Worm (Caenorhabditis elegans): ENCODE measurements around the gene parg-1.
"Not testable (repeated sequence)": the region's sequence is repeated elsewhere in the genome, so short reads cannot be mapped to it uniquely, and the experiment has no call there.

Gene parg-1

DNA sequence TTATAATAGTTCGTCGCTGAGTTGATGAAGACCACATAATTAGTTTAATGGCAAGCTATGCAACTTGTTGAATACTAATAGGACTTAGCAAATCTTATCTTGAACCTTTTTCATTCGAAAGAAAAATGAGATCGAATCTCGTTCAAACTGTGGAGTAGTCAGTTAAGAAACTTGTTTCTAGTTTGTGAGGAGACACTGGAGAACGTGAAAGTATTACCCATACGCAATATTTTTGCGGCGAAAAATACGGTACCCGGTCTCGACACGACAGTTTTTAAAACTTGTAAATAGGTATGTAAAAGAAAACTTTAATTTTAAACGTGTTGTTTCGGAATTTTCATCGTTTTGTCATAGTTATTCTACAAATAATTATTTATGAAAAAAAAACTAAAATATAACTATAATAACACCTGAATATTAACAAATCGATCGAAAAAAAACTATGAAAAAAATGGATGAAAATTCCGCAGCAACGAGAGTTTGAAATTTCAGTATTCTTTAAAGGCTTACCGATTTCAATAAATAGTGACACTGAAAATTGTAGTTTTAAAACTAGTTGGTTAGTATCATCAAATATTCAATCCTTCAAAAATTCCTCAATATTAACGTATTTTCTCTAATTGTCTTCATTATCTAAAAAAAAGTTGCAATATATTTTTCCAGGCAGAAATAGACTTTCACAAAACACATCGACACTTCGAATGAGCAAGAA is at the start of gene parg-1, which contains the start of gene F20C5.7:
parg-1 (plus strand) TSS at position 662 of the 712 bp plus-strand sequence.
F20C5.7 (minus strand) TSS at position 101 of the 712 bp plus-strand sequence.
- no peak for TF ChIP-seq nhr-237 (tag; optimal IDR thresholded peaks at IDR 0.05)
- no peak for TF ChIP-seq aly-2 (tag; optimal IDR thresholded peaks at IDR 0.05)
- no peak for TF ChIP-seq C34F6.9 (tag; optimal IDR thresholded peaks at IDR 0.05)
- no peak for TF ChIP-seq ZK546.5 (tag; optimal IDR thresholded peaks at IDR 0.05)
- no peak for TF ChIP-seq snpc-4 (tag; optimal IDR thresholded peaks at IDR 0.05)
- no peak for TF ChIP-seq Y55F3AM.14 (GFP tag; optimal IDR thresholded peaks at IDR 0.05)
- TF ChIP-seq alr-1 (tag; optimal IDR thresholded peaks at IDR 0.05), result no peak
- no peak for TF ChIP-seq unc-39 (tag; optimal IDR thresholded peaks at IDR 0.05)
- no peak for TF ChIP-seq F13H6.1 (tag; optimal IDR thresholded peaks at IDR 0.05)
- TF ChIP-seq peb-1 (tag; optimal IDR thresholded peaks at IDR 0.05), result no peak
- no peak for TF ChIP-seq nhr-77 (tag; optimal IDR thresholded peaks at IDR 0.05)
- no peak for TF ChIP-seq unc-62 (GFP tag; optimal IDR thresholded peaks at IDR 0.05)
- TF ChIP-seq ceh-16 (tag; optimal IDR thresholded peaks at IDR 0.05), result no peak
- no peak for TF ChIP-seq nhr-11 (tag; optimal IDR thresholded peaks at IDR 0.05)
- TF ChIP-seq ztf-11 (tag; optimal IDR thresholded peaks at IDR 0.05), result no peak
- TF ChIP-seq unc-55 (GFP tag; optimal IDR thresholded peaks at IDR 0.05), result no peak
- TF ChIP-seq lin-11 (tag; optimal IDR thresholded peaks at IDR 0.05), result no peak

DNA sequence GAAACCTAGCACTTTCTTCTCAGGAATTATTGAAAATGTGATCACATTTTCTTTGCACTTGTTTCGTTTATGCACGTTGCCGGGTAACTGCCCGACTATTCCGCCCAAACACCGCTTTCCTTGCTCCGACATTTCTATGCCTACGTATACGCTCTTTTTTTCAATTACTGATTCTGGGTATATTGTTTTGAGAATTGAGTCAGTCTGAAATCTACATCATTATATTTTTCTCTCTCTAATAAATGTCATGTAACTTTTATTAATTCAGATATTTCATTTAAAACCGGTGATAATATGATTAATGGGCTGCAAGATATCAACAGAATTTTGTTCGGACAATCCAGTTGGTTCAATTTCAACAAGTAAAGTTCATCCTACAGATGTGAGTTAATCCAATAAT is 48.6 kb upstream of the parg-1 start, which contains the start of gene ttll-11:
ttll-11 (plus strand) TSS at position 301 of the 400 bp plus-strand sequence.
- TF ChIP-seq nhr-12 (tag; optimal IDR thresholded peaks at IDR 0.05) (no peak), lin-11 (tag; optimal IDR thresholded peaks at IDR 0.05) (peak; percentile 1)

DNA sequence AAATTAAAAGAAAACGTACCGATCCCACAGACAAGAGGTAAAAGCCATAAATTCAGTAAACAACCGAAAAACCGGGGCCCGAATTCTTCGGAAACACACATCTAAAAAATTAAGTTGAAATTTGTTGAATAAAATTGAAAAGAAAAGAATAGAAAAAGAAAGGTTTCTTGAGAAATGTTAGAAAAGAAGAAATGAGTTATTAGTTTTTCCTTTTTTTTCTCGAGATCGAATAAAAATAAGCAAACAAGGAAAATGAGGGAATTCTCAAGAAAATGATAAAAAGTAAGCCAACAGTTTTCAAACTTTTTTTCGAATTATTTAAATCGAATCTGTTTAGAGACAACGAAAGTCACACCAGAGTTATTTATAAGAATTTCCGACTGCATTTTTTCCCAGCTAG is 40.5 kb upstream of the parg-1 start, which contains the start of gene H23L24.4:
H23L24.4 (minus strand) TSS at position 101 of the 400 bp plus-strand sequence.
- TF ChIP-seq nhr-6 (tag; optimal IDR thresholded peaks at IDR 0.05) (no peak), mbf-1 (tag; optimal IDR thresholded peaks at IDR 0.05) (no peak), lin-13 (GFP tag; optimal IDR thresholded peaks at IDR 0.05) (no peak), F13H6.1 (tag; optimal IDR thresholded peaks at IDR 0.05) (no peak)

DNA sequence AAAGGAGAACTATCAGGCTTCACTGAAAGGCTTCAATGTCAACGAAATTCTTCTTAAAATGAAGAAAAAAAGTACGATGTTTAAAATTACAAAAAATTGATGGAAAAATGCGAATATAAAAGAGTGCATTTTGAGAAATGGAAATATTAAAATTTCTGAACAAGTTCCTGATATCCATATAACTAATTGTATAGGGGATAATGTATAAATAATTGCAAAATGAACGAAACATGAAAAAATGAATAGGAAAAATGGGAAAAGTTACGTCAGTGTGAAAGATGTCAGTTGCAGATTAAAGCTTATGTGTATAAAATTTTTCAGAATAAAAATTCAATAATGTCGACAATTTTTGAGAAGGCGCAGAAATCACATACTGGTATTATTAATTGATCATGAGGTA is 38.0 kb upstream of the parg-1 start:
- no peak for TF ChIP-seq ztf-1 (GFP tag; conservative IDR thresholded peaks at IDR 0.05)
- no peak for TF ChIP-seq Y55F3AM.14 (GFP tag; optimal IDR thresholded peaks at IDR 0.05)
- TF ChIP-seq gmeb-1 (tag; optimal IDR thresholded peaks at IDR 0.05), result no peak
- no peak for TF ChIP-seq crh-2 (tag; optimal IDR thresholded peaks at IDR 0.05)

DNA sequence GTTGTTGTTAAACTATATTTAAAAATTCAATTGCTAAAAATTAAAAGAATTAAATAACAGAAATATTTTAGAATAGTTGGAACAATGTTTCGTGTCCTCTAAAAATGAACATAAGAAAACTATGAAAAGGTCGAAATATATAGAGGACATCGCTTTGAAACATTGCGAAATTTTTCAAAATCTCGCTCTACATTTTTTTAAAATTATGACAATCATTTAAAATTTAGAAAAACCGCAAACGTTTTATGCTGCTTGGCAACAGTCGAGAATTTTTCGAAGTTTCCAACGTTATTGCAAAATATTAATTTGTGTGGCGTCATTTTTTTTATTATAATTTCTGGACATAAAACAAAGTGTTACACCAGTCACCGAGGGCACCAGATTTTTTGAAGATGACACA is 31.0 kb upstream of the parg-1 start, which contains the start of the genes parg-2 and ipla-5:
parg-2 (minus strand) TSS at position 101 of the 400 bp plus-strand sequence.
ipla-5 (plus strand) TSS at position 216 of the 400 bp plus-strand sequence.
- TF ChIP-seq zag-1 (tag; optimal IDR thresholded peaks at IDR 0.05); sma-3 (GFP tag; optimal IDR thresholded peaks at IDR 0.05); nhr-6 (tag; optimal IDR thresholded peaks at IDR 0.05): not testable (repeated sequence)

DNA sequence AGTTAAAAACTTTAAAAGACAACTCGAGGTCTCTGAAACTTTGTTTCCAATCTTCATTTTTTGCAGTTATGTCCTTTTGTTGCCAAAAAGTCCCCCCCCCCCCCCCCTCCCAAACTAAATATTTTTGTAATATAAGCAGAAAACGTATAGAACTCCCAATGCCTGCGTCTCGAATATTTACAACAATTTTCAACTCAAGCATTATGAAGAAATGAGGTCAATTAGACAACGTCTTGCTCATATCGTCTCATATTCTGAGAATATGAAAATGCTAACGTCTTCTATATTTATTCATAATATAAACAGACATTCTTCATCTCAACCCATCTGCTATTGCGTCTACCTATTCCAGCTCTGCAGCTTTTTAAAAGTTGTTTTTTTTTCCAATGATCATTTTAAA is 27.9 kb upstream of the parg-1 start, which contains the start of gene H23L24.1:
H23L24.1 (plus strand) TSS at position 301 of the 400 bp plus-strand sequence.
- no peak for TF ChIP-seq lsy-2 (tag; optimal IDR thresholded peaks at IDR 0.05)

DNA sequence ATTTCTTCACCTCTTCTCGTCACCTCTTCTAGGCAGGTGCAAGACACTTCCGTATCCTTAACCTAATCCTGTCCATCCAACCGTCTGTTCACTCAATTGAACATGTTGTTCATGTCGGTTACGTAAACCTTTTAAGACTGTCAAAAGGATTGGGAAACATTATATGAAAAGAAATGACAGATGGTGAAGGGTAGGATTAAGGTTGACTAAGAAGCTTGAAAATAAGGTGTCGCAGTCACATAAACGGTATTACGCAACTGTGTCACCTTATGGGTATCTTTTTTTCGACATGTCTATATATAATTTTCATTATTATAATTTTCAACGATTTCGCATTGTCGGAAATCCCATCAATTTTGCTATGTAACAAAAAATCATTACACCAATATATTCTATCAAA is 23.3 kb upstream of the parg-1 start:
- TF ChIP-seq ceh-82 (tag; optimal IDR thresholded peaks at IDR 0.05) (no peak), ceh-16 (tag; optimal IDR thresholded peaks at IDR 0.05) (no peak), gmeb-1 (tag; optimal IDR thresholded peaks at IDR 0.05) (no peak), lsy-2 (tag; optimal IDR thresholded peaks at IDR 0.05) (no peak), unc-62 (GFP tag; optimal IDR thresholded peaks at IDR 0.05) (no peak), blmp-1 (tag; optimal IDR thresholded peaks at IDR 0.05; ENCODE audit: insufficient read depth) (no peak), ztf-1 (GFP tag; conservative IDR thresholded peaks at IDR 0.05) (no peak), ama-1 (optimal IDR thresholded peaks at IDR 0.05) (no peak), Y55F3AM.14 (GFP tag; optimal IDR thresholded peaks at IDR 0.05) (no peak), sma-3 (GFP tag; optimal IDR thresholded peaks at IDR 0.05) (no peak), nhr-10 (tag; optimal IDR thresholded peaks at IDR 0.05) (no peak), unc-55 (GFP tag; optimal IDR thresholded peaks at IDR 0.05) (no peak), unc-39 (tag; optimal IDR thresholded peaks at IDR 0.05) (no peak)
